Fruit fly (Drosophila melanogaster): ENCODE data around the gene Uros1.

DNA sequence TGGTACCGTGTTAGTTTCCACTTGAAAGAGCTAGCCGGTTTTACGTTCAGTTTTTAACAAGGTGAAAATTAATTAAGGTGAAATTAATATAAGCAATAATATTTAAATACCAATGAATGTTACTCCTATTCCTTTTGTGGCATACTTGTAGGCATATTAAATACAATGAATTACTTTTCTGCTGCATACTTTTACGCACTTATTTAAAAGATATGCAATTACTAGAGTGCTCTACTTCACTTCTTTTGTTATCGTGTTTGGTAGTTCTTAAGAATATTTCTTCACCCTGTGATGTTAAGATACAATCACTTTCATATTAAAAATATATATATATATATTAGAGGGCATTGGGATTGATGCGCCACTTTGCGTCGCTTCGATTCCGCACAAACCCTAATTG lies 11.8 kb upstream of the Uros1 start:
- no peak for TF ChIP-seq CTCF (optimal IDR thresholded peaks at IDR 0.05)
- TF ChIP-seq CG8478 (optimal IDR thresholded peaks at IDR 0.05), result no peak

All from S2 (cell line).